Fruit fly (Drosophila melanogaster) whole organism, larva: Measurements from ENCODE around the gene tra.

Source experiments
- noc ChIP-seq: fragments of 200-800 bp; sonication (Bioruptor generic); optimal IDR thresholded peaks from 3 replicates; lab custom pipeline; 2019; ENCODE audit warnings: missing biosample characterization, mild to moderate bottlenecking, missing genetic modification characterization, moderate library complexity

The tra gene

DNA sequence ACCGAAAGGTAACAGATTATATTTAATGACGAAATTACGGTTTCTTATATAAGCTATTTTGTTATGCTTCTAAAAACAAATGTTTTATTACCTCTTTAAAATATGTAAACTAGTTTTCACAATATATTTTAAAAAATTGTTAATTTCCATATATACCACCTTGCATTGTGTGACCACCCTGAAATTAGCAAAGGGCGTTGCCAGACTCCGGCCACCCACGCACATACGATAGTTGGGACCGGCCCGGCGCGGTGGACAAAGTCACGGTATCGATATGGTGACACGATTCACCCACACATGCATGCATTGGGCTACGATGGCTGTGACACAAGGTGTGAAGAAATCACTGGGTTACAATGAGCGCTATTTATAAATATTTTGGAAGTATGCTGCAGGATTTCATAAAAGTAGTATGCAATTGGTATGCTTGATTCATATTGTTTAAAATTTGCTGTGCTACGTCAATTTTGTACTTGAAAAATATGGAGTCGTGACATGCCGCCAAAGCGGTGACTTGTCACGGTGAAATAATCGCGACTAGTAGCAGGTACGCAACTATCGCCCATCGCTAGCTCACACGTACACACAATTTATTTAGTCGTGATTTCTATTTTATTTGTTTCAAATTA lies 2.7 kb downstream of the tra start:
- peak; percentile 33 for TF ChIP-seq noc

DNA sequence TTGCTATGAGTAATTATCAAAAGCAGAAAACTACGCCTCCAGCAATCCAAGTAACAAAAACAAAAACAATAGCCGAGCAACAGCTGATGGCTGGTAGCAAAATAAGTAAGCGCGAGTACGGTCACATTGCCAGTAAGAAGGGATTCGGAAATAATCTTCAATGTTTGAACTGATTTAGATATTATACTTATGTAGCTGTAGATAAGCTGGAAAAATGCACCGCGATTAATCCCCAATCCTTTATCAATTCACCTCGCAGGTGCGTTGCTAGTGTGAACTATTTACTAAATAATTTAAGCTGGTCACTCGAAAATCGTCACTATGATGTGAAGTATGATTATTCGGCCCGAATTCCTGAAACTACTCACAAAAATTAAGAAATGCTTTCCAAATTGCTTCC lies 3.9 kb downstream of the tra start, which contains the start of the genes Syx8 and CG32163:
TSS of gene Syx8 (minus strand) at position 69 of the 400 bp plus-strand sequence.
TSS of gene CG32163 (plus strand) at position 169 of the 400 bp plus-strand sequence.
- TF ChIP-seq noc, result peak; percentile 22

DNA sequence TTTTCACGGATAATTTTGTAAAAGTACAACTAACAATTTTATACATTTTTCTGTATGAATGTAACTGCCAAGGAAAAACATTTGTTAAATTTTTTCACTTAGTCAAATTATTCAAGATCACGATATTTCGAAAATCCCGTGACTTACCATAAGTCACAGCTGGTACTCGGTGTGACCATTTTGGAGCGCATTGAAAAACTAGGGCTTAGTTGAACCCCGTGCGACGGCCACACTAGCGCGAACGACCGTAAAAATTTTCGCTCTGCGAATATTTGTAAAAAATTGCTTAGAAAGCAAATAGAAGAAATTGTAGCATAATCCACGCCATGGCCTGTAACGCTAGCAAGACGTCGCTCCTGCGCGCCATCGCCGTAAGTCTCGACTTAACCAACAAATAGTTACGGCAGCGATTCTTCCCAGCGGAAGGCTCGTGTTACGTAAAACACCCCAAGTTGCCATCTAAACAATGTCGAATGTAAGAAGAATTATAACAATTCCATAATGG lies 6.7 kb downstream of the tra start, which contains the start of gene UQCR-C2:
TSS of gene UQCR-C2 (plus strand) at position 51 of the 505 bp plus-strand sequence.
- TF ChIP-seq noc, result peak; percentile 0

DNA sequence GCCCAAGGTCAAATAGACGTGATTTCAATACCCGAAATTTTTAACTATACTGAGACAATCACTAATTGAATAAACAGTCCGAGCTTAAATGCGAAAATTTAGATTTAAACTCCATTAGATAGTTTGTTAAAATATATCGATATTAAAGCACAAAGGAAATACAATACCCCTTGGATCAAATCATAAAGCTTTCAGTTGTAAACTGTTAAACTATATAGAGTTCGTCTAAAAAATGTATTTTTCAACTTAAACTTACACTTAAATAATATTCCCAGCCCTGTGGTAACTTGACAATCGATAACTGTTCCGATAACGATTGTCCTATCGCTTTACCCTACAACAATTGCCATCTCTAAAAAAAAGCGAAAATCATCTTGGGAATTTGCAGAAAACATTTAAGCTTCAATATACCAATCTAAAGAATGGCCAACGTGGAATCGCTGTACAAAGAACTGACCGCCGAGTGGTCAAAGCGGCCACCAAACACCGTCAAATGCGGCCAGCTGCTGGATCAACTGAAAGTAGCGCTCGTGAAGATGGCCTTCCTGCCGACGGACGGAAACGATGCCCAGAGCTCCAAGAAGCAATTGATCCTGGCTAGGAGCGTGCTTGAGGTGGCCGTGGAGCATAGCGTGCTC lies 8.1 kb downstream of the tra start, which contains the start of gene Rpn12:
TSS of gene Rpn12 (plus strand) at position 351 of the 638 bp plus-strand sequence.
- peak; percentile 44 for TF ChIP-seq noc

DNA sequence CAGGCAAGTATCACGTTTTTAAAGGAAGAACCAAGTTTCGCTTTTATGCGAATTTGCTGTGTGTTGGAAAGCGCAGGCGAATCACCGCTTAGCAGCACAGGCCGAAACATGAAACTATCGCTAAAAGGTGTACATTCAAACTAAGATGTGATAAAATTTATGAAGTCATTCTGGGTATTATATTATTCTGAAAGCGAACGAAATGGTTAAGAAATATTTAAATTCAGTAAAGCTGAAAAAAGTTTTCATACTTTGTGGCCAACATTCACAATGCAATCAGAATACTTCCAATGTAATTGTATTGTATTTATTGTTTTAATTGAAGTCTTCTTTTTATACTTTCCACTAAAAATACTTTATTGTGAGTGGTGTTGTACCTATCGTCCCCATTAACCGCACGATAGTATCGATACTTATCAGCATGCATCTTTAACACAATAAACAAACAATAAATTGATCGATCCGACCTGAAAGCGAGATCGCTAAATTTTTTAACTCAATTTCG lies 9.6 kb downstream of the tra start, which contains the start of gene Smn:
TSS of gene Smn (minus strand) at position 347 of the 505 bp plus-strand sequence.
- peak; percentile 64 for TF ChIP-seq noc

DNA sequence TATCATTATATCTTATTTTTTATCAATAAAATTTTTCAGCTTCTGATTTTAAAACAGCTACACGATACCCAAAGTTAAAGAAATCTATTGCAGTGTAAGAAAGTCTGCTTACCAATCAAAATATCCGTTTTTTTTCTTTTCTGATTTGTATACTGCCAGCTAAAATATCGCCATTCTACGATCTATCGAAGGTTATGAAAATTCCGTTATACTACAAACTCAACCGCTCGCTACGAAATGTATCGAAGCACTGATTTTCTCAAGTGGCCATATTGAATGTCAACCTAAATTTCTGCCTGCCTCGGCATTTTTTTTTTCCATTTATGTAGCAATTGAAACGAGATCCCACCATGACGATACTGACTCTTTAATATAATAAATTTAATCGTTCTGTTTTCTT lies 10.8 kb downstream of the tra start, which contains the start of gene nxf2:
TSS of gene nxf2 (minus strand) at position 258 of the 400 bp plus-strand sequence.
- TF ChIP-seq noc, result no peak

DNA sequence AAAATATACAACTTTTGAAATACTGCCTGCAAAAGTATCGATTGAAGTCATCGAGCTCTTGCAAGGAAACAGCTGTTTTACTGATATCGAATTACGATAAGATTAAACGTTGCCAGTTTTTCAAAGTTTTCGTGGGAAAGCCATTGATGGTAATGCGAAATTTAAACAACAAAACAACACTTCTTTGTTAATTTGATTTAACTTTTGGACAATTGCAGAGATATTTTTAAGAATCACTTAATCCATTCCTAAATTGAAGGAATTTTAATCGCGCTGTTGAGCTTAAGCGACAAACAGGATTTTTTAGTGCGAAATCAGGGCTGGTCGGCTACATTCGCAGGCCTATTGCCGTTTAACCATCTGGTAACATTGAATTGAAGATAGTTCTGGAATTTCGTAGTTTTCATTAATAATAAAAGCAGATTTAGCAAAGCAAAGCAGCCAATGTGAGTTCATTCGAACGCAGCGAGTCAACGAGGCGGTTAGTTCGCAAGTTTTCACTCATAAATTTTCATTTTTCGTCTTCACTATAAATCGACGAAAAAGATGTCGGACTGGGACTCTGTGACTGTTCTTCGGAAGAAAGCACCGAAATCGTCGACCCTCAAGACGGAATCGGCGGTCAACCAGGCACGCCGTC lies 16.4 kb downstream of the tra start, which contains the start of gene mbf1:
TSS of gene mbf1 (plus strand) at position 130 of the 640 bp plus-strand sequence.
- TF ChIP-seq noc, result peak; percentile 36

DNA sequence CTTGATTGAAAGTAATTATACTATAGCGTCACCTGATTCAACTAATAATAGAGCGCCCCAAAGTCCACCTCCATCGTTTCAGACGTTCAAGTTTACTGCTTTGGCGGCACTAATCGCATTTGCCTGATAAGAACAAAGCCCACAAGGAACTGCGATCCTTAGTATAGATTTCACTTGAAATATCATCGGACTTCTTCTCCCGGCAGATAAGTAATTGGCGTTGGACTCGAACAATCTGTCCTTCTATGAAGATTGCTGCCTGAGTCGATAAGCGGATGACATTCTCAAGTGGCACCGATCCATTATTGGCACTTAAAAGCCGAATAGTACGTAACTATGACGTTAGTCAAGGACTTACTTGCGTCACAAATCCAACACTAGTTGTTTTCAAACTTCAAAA lies 17.6 kb downstream of the tra start, which contains the start of gene Mipp1:
TSS of gene Mipp1 (minus strand) at position 101 of the 400 bp plus-strand sequence.
- TF ChIP-seq noc, result peak; percentile 19

DNA sequence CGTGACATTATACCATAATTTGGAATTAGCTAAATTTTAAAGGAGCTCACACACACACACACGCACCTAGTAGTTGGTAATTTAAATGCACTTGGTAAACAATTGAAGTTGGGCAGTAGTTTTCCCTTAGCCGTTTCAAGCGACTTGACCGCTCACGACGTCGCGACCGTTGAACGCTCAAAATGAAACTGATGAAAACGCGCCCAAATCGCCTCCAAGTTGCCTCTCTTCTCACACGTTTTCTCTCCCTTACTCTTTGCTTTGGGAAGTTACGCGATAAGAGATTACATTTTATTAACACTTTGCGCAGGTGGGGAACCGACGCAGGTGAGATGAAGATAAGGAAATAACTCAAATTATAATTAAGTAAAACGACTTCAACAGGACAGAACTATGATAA lies 18.6 kb downstream of the tra start:
- TF ChIP-seq noc, result no peak

DNA sequence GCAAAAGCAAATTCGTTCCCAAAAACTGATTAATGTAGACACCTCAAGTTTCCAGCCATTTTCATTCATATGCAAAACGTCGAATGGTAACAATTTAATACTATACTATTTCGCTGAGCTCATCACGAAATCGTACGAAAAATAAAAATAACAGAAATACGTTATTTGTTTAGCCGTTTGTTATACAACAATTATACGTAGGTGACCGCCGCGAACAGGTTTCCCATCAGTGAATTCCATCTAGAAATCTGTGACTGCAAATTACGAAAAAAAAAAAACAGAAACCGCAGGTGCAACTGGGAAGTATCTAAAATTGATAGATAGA lies 19.1 kb downstream of the tra start:
- no peak for TF ChIP-seq noc

DNA sequence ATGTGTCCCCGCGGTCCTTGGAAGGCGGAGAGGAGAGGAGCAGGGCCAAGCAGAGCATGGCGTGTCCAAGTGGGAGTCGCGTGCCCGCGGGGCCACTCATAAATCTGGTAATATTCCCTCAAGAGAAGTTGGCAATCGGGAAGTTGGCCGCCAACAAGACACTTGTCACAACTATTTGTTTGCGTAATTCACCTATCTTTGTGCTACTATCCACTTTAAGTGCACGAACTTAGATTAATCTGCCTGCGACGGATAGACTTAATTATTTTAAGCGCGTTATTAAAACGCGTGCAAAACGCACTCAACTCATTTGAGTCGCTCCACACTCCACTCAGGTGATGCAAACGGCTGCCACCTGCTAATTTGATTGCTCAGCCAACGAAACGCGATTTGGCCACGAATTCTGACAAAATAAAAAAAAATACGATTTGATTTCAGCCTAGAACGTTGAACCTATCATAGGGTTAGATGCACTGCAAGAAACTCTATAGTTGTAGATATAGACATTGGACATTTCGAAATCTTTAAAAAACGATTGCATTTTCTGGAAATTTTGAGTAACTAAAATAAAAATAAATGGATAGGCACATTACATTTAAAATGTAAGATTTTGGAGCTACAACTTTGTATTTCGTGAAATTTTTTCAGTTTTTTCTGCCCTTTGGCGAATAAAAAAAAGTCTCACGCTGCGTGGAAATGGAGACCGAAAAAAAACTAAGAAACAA lies 19.7 kb downstream of the tra start:
- no peak for TF ChIP-seq noc

DNA sequence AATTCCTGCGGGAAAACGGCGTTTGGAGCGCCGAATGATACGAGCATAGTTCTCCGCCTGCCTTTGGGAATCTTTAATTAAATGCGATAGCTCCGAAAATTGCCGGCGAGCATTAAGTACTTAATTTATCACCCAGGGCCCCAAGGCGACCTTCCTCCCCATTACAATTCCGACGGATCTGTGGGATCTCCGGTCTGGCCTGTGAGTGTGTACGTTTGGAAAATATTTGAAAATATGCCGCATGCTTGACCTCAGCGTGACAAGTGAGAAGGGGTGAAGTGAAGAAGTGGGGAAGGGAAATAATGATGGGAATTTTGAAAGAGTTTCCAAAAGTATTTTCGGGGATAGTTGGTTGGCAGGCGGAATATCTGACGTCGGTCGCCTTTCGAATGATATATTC lies 21.4 kb downstream of the tra start:
- TF ChIP-seq noc, result no peak

DNA sequence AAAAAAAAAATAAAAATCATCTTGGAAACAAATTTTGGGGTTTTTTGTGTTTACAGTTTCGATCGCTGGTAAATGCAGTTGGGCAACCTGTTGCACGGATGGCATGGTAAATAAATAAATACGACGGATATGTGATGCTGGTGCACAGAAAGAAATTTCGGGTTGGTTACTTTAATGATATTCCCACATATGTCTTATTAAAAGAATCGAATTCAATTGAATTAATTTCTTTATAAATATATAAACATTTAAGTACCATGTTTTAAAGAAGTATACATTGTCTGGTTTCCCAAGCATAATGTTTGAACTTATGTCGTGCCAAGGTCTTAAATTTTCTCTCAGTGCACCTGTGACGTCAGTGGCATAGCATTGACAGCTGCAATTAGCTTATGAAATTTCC lies 23.4 kb downstream of the tra start:
- no peak for TF ChIP-seq noc

DNA sequence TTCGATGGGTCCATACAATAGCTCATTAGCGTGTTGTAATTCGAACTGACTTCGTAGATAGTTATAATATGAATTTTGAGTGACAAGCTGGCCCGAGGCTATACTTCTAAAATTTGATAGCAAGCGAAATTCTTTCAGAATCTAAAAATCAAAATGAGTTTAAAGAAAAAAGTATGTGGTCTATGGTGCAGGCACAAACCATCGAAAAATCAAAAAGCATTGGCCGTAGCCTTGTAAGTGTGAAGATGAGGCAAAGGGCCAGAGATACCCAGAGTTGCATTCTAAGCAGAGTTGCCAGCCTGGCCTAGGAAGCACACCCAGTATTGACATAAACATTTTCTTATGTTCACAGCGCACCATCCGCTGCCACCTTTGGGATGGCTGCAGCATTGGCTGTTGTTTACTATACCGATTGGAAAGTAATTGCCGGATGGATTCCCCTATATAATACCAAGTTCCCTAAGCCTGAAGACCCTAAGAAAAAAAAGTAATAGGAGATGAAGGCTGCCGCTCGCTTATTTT lies 24.1 kb downstream of the tra start, which contains the start of gene UQCR-6.4L:
TSS of gene UQCR-6.4L (plus strand) at position 51 of the 522 bp plus-strand sequence.
- no peak for TF ChIP-seq noc

DNA sequence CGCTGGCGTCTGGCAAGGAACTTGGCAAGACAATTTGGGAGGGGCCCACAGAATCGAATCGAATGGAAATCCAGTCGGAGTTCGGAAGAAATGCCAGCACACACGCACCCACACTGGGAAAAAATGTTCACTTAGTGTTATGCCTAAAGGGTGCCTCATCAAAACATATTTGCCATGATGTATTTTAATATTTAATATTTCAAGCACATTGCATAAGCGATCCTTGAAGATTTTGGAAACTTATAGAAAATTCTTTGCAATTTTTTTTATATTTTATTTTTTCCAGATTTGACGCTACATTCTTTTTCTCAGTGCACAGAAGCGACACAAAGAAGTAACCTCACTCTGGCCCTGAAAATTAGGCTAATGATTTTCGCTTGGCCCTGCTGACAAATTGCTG lies 24.8 kb downstream of the tra start:
- no peak for TF ChIP-seq noc

DNA sequence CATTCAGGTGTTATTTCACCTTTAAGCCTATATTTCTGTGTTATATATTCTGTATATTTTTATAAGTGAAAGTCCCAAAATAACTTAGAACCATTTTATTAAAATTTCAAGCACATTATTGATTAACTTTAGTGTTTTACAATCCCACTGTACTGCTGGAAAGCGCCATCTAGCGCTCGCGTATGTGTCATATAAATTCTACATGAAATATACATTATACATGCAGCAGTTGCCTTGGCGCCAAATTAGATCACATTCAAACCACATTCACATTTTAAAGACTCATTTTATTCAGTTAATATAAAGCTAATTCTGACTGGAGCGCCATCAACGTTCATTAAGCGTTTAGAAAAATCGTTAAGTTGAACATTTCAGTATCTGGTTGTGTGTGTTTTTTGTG lies 27.5 kb downstream of the tra start:
- TF ChIP-seq noc, result no peak
